Fruit fly (Drosophila melanogaster): ENCODE data around the gene tomboy20.

Gene tomboy20

dm6 chr3R:10699020-10699951, 36.5 kb downstream of the tomboy20 start (continued):
- TF ChIP-seq B-H1 (GFP tag; IDR thresholded peaks at IDR 0.05) (no peak), stwl (tag; optimal IDR thresholded peaks at IDR 0.05) (no peak), Drgx (GFP tag; IDR thresholded peaks at IDR 0.05) (no peak), sima (GFP tag; optimal IDR thresholded peaks at IDR 0.05) (no peak), CG15479 (GFP tag; optimal IDR thresholded peaks at IDR 0.05) (peak; percentile 77), CG8089 (GFP tag; optimal IDR thresholded peaks at IDR 0.05) (no peak), CG10321 (GFP tag; IDR thresholded peaks at IDR 0.05) (no peak), CG15696 (tag; optimal IDR thresholded peaks at IDR 0.05) (no peak), CG14860 (GFP tag; IDR thresholded peaks at IDR 0.05; ENCODE audit: partially characterized antibody) (no peak), Fer3 (tag; optimal IDR thresholded peaks at IDR 0.05) (peak; percentile 40), ken (GFP tag; IDR thresholded peaks at IDR 0.05) (no peak), otp (GFP tag; IDR thresholded peaks at IDR 0.05) (peak; percentile 49; the same call in 1 of the 3 replicates), Abd-B (GFP tag; optimal IDR thresholded peaks at IDR 0.05) (no peak), Tbp (GFP tag; optimal IDR thresholded peaks at IDR 0.05) (no peak), Bgb (GFP tag; IDR thresholded peaks at IDR 0.05; ENCODE audit: partially characterized antibody) (no peak), Dp (GFP tag; optimal IDR thresholded peaks at IDR 0.05) (no peak), ara (GFP tag; IDR thresholded peaks at IDR 0.05) (no peak), Rfx (GFP tag; IDR thresholded peaks at IDR 0.05) (peak; percentile 55), pzg (GFP tag; optimal IDR thresholded peaks at IDR 0.05) (no peak), CG4404 (GFP tag; IDR thresholded peaks at IDR 0.05) (no peak), Ptx1 (GFP tag; IDR thresholded peaks at IDR 0.05) (no peak), fd102C (GFP tag; optimal IDR thresholded peaks at IDR 0.05) (no peak), disco-r (GFP tag; optimal IDR thresholded peaks at IDR 0.05) (no peak), CG17802 (tag; optimal IDR thresholded peaks at IDR 0.05) (no peak), Hr39 (optimal IDR thresholded peaks at IDR 0.05) (no peak), ewg (GFP tag; optimal IDR thresholded peaks at IDR 0.05) (no peak), sens-2 (GFP tag; IDR thresholded peaks at IDR 0.05) (no peak), CG31388 (GFP tag; optimal IDR thresholded peaks at IDR 0.05) (no peak), Adf1 (GFP tag; IDR thresholded peaks at IDR 0.05) (no peak), Xrp1 (GFP tag; IDR thresholded peaks at IDR 0.05) (no peak), TFAM (GFP tag; optimal IDR thresholded peaks at IDR 0.05) (no peak), danr (GFP tag; IDR thresholded peaks at IDR 0.05) (no peak), ssp (GFP tag; IDR thresholded peaks at IDR 0.05) (no peak), CG11398 (GFP tag; optimal IDR thresholded peaks at IDR 0.05) (no peak), nmo (GFP tag; optimal IDR thresholded peaks at IDR 0.05) (no peak), CG8924 (tag; optimal IDR thresholded peaks at IDR 0.05) (peak; percentile 51), CG4730 (GFP tag; IDR thresholded peaks at IDR 0.05) (no peak), Optix (GFP tag; IDR thresholded peaks at IDR 0.05) (no peak), tna (GFP tag; IDR thresholded peaks at IDR 0.05; ENCODE audit: partially characterized antibody) (no peak), gcm2 (GFP tag; optimal IDR thresholded peaks at IDR 0.05) (no peak), CG17568 (GFP tag; optimal IDR thresholded peaks at IDR 0.05) (no peak), CG10147 (GFP tag; optimal IDR thresholded peaks at IDR 0.05) (no peak), CG10431 (GFP tag; optimal IDR thresholded peaks at IDR 0.05) (no peak), CG4424 (GFP tag; optimal IDR thresholded peaks at IDR 0.05) (no peak), CG13424 (tag; optimal IDR thresholded peaks at IDR 0.05) (no peak), CG12104 (GFP tag; optimal IDR thresholded peaks at IDR 0.05) (no peak), NC2β (GFP tag; optimal IDR thresholded peaks at IDR 0.05) (no peak), E2f2 (GFP tag; IDR thresholded peaks at IDR 0.05) (0 out of 2 replicates have a peak, but pooled peaks have one; percentile 10), CoRest (tag; optimal IDR thresholded peaks at IDR 0.05) (peak; percentile 25), CG7372 (GFP tag; IDR thresholded peaks at IDR 0.05) (no peak)

Measured in whole organism, embryonic.